Fruit fly (Drosophila melanogaster) whole organism, prepupa: ENCODE measurements around the gene Ork1.
A peak's percentile ranks its signal among the peaks of the same experiment; 100 is the strongest.

Source experiments
- CG10631 ChIP-seq: fragments of 200-800 bp; sonication (Bioruptor generic); optimal IDR thresholded peaks from 2 replicates; lab custom pipeline; 2016; ENCODE audit warnings: missing biosample characterization, missing genetic modification characterization
- CG1621 ChIP-seq: fragments of 200-800 bp; sonication (Bioruptor generic); optimal IDR thresholded peaks from 3 replicates; lab custom pipeline; 2018; ENCODE audit warnings: missing biosample characterization, mild to moderate bottlenecking, missing genetic modification characterization
- CG16779 ChIP-seq: fragments of 200-800 bp; sonication (Bioruptor generic); optimal IDR thresholded peaks from 3 replicates; lab custom pipeline; 2017; ENCODE audit warnings: missing biosample characterization, mild to moderate bottlenecking, missing genetic modification characterization
- CG3032 ChIP-seq: fragments of 200-800 bp; optimal IDR thresholded peaks from 2 replicates; lab custom pipeline; 2019; ENCODE audit warnings: missing biosample characterization, mild to moderate bottlenecking, missing genetic modification characterization, moderate library complexity
- CG31627 ChIP-seq: fragments of 200-800 bp; sonication (Bioruptor generic); optimal IDR thresholded peaks from 3 replicates; lab custom pipeline; 2016; ENCODE audit warnings: missing biosample characterization, missing genetic modification characterization
- CG32006 ChIP-seq: fragments of 200-800 bp; sonication (Bioruptor generic); optimal IDR thresholded peaks from 3 replicates; lab custom pipeline; 2017; ENCODE audit warnings: missing biosample characterization, mild to moderate bottlenecking, missing genetic modification characterization
- CG3919 ChIP-seq: fragments of 200-800 bp; sonication (Bioruptor generic); optimal IDR thresholded peaks from 3 replicates; lab custom pipeline; 2016; ENCODE audit warnings: missing biosample characterization, missing genetic modification characterization
- CG6163 ChIP-seq: fragments of 200-800 bp; sonication (Bioruptor generic); IDR thresholded peaks from 3 replicates; pipeline ENCODE4 v1.3.6; 2022; ENCODE audit warnings: missing biosample characterization, missing genetic modification characterization
- CG6276 ChIP-seq: fragments of 200-800 bp; sonication (Bioruptor generic); optimal IDR thresholded peaks from 2 replicates; lab custom pipeline; 2017; ENCODE audit warnings: missing biosample characterization, mild to moderate bottlenecking, missing genetic modification characterization
- CG6792 ChIP-seq: fragments of 200-800 bp; sonication (Bioruptor generic); optimal IDR thresholded peaks from 3 replicates; lab custom pipeline; 2016; ENCODE audit warnings: missing biosample characterization, missing genetic modification characterization
- CG6808 ChIP-seq: fragments of 200-800 bp; sonication (Bioruptor generic); optimal IDR thresholded peaks from 3 replicates; lab custom pipeline; 2017; ENCODE audit warnings: missing biosample characterization, missing genetic modification characterization, mild to moderate bottlenecking, moderate library complexity, missing genetic modification reagents
- CG7368 ChIP-seq: fragments of 200-800 bp; sonication (Bioruptor generic); optimal IDR thresholded peaks from 3 replicates; lab custom pipeline; 2016; ENCODE audit warnings: missing biosample characterization, missing genetic modification characterization
- CG8119 ChIP-seq: fragments of 200-800 bp; sonication (Bioruptor generic); IDR thresholded peaks from 3 replicates; pipeline ENCODE4 v1.3.6; 2022; ENCODE audit warnings: missing biosample characterization, missing genetic modification characterization
- CG8632 ChIP-seq: fragments of 200-800 bp; sonication (Bioruptor generic); optimal IDR thresholded peaks from 3 replicates; lab custom pipeline; 2016; ENCODE audit warnings: missing biosample characterization, missing genetic modification characterization
- CG9139 ChIP-seq: fragments of 200-800 bp; sonication (Bioruptor generic); optimal IDR thresholded peaks from 3 replicates; lab custom pipeline; 2017; ENCODE audit warnings: missing biosample characterization, mild to moderate bottlenecking, missing genetic modification characterization
- Eip78C ChIP-seq: fragments of 200-800 bp; sonication (Bioruptor generic); peaks from one replicate; lab custom pipeline; 2016; ENCODE audit warnings: missing biosample characterization, missing genetic modification characterization
- Eip93F ChIP-seq: fragments of 200-800 bp; sonication (Bioruptor generic); optimal IDR thresholded peaks from 2 replicates; lab custom pipeline; 2016; ENCODE audit warnings: missing biosample characterization, mild to moderate bottlenecking, missing genetic modification characterization
- Ets21C ChIP-seq: fragments of 200-800 bp; sonication (Bioruptor generic); optimal IDR thresholded peaks from 3 replicates; lab custom pipeline; 2016; ENCODE audit warnings: missing biosample characterization, missing genetic modification characterization
- Ets96B ChIP-seq: fragments of 200-800 bp; optimal IDR thresholded peaks from 2 replicates; lab custom pipeline; 2019; ENCODE audit warnings: missing biosample characterization, mild to moderate bottlenecking, missing genetic modification characterization, moderate library complexity
- Gug ChIP-seq: fragments of 200-800 bp; sonication (Bioruptor generic); IDR thresholded peaks from 2 replicates; pipeline ENCODE4 v1.3.6; 2022; ENCODE audit warnings: missing biosample characterization, missing genetic modification characterization
- Hr38 ChIP-seq: sonication (Bioruptor generic); optimal IDR thresholded peaks from 2 replicates; lab custom pipeline; 2016; ENCODE audit warnings: missing biosample characterization, missing genetic modification characterization
- Hr39 ChIP-seq: fragments of 200-800 bp; sonication (Bioruptor generic); optimal IDR thresholded peaks from 2 replicates; lab custom pipeline; 2016; ENCODE audit warnings: missing biosample characterization, missing genetic modification characterization
- Hr4 ChIP-seq: fragments of 200-800 bp; sonication (Bioruptor generic); optimal IDR thresholded peaks from 3 replicates; lab custom pipeline; 2016; ENCODE audit warnings: missing biosample characterization, missing genetic modification characterization
- Lpt ChIP-seq: fragments of 200-800 bp; sonication (Bioruptor generic); optimal IDR thresholded peaks from 3 replicates; lab custom pipeline; 2016; ENCODE audit warnings: missing biosample characterization, missing genetic modification characterization
- Met ChIP-seq: fragments of 200-800 bp; sonication (Bioruptor generic); optimal IDR thresholded peaks from 3 replicates; lab custom pipeline; 2016; ENCODE audit warnings: missing biosample characterization, missing genetic modification characterization
- OdsH ChIP-seq: fragments of 200-800 bp; sonication (Bioruptor generic); optimal IDR thresholded peaks from 3 replicates; lab custom pipeline; 2016; ENCODE audit warnings: missing biosample characterization, missing genetic modification characterization
- Smox ChIP-seq: fragments of 200-800 bp; sonication (Bioruptor generic); optimal IDR thresholded peaks from 3 replicates; lab custom pipeline; 2016; ENCODE audit warnings: missing biosample characterization, missing genetic modification characterization
- Sox102F ChIP-seq: fragments of 200-800 bp; sonication (Bioruptor generic); optimal IDR thresholded peaks from 2 replicates; lab custom pipeline; 2016; ENCODE audit warnings: missing biosample characterization, mild to moderate bottlenecking, missing genetic modification characterization
- Sox15 ChIP-seq: fragments of 200-800 bp; sonication (Bioruptor generic); optimal IDR thresholded peaks from 3 replicates; lab custom pipeline; 2016; ENCODE audit warnings: missing biosample characterization, missing genetic modification characterization
- achi ChIP-seq: fragments of 200-800 bp; sonication (Bioruptor generic); optimal IDR thresholded peaks from 3 replicates; lab custom pipeline; 2016; ENCODE audit warnings: missing biosample characterization, missing genetic modification characterization
- acj6 ChIP-seq: fragments of 200-800 bp; sonication (Bioruptor generic); optimal IDR thresholded peaks from 3 replicates; lab custom pipeline; 2016; ENCODE audit warnings: missing biosample characterization, missing genetic modification characterization
- cyc ChIP-seq: fragments of 200-800 bp; sonication (Bioruptor generic); optimal IDR thresholded peaks from 3 replicates; lab custom pipeline; 2016; ENCODE audit warnings: missing biosample characterization, missing genetic modification characterization
- dac ChIP-seq: fragments of 200-800 bp; sonication (Bioruptor generic); optimal IDR thresholded peaks from 2 replicates; lab custom pipeline; 2017; ENCODE audit warnings: missing biosample characterization, mild to moderate bottlenecking, missing genetic modification characterization
- dsx ChIP-seq: fragments of 200-800 bp; optimal IDR thresholded peaks from 3 replicates; lab custom pipeline; 2019; ENCODE audit warnings: missing biosample characterization, mild to moderate bottlenecking, missing genetic modification characterization, moderate library complexity; ENCODE audit not compliant: poor library complexity, severe bottlenecking
- esn ChIP-seq: fragments of 200-800 bp; sonication (Bioruptor generic); optimal IDR thresholded peaks from 2 replicates; lab custom pipeline; 2016; ENCODE audit warnings: missing biosample characterization, mild to moderate bottlenecking, missing genetic modification characterization, moderate library complexity
- fkh ChIP-seq: fragments of 200-800 bp; sonication (Bioruptor generic); optimal IDR thresholded peaks from 3 replicates; lab custom pipeline; 2017; ENCODE audit warnings: missing biosample characterization, mild to moderate bottlenecking, missing genetic modification characterization, moderate library complexity
- lz ChIP-seq: fragments of 200-800 bp; sonication (Bioruptor generic); optimal IDR thresholded peaks from 3 replicates; lab custom pipeline; 2016; ENCODE audit warnings: missing biosample characterization, missing genetic modification characterization
- net ChIP-seq: fragments of 200-800 bp; sonication (Bioruptor generic); optimal IDR thresholded peaks from 3 replicates; lab custom pipeline; 2016; ENCODE audit warnings: missing biosample characterization, missing genetic modification characterization
- salr ChIP-seq, 2 experiments: fragments of 200-800 bp; sonication (Bioruptor generic); optimal IDR thresholded peaks; 3 replicates each; lab custom pipeline; 2016 to 2018; ENCODE audit warnings: missing biosample characterization in 2 of 2, missing genetic modification characterization in 2 of 2, mild to moderate bottlenecking in 1 of 2
- spab ChIP-seq: fragments of 200-800 bp; sonication (Bioruptor generic); optimal IDR thresholded peaks from 2 replicates; lab custom pipeline; 2017; ENCODE audit warnings: missing biosample characterization, mild to moderate bottlenecking, missing genetic modification characterization, missing genetic modification reagents
- ss ChIP-seq, 2 experiments: fragments of 200-800 bp; sonication (Bioruptor generic); optimal IDR thresholded peaks; 2 replicates in 1 of 2; 3 replicates in 1 of 2; lab custom pipeline; 2017 to 2018; ENCODE audit warnings: mild to moderate bottlenecking in 2 of 2, missing biosample characterization in 2 of 2, missing genetic modification characterization in 2 of 2, moderate library complexity in 1 of 2
- svp ChIP-seq: fragments of 200-800 bp; sonication (Bioruptor generic); peaks from one replicate; lab custom pipeline; 2016; ENCODE audit warnings: missing biosample characterization, missing genetic modification characterization
- vri ChIP-seq: fragments of 200-800 bp; sonication (Bioruptor generic); optimal IDR thresholded peaks from 3 replicates; lab custom pipeline; 2016; ENCODE audit warnings: missing biosample characterization, mild to moderate bottlenecking, missing genetic modification characterization

Gene Ork1

dm6 chrX:10931250-10931649 is 40.2 kb upstream of the Ork1 start:
- TF ChIP-seq CG6808 (no peak), Hr39 (no peak), cyc (no peak), fkh (GFP tag; lab: Kevin White, UChicago) (no peak), dsx (GFP tag; lab: Kevin White, UChicago) (no peak), vri (GFP tag; lab: Kevin White, UChicago) (no peak), net (GFP tag; lab: Kevin White, UChicago) (no peak), spab (GFP tag; lab: Kevin White, UChicago) (no peak), Hr4 (GFP tag; lab: Kevin White, UChicago) (no peak), Met (GFP tag; lab: Kevin White, UChicago) (no peak), achi (GFP tag; lab: Kevin White, UChicago) (no peak), Ets21C (GFP tag; lab: Kevin White, UChicago) (no peak), CG7368 (GFP tag; lab: Kevin White, UChicago) (no peak), CG10631 (GFP tag; lab: Kevin White, UChicago) (no peak), CG6792 (GFP tag; lab: Kevin White, UChicago) (no peak)
- TF ChIP-seq, all 60 proteins: peak for 0

- TF ChIP-seq svp (GFP tag; lab: Kevin White, UChicago), result peak; percentile 46
- TF ChIP-seq Eip78C, result peak; percentile 63
- peak; percentile 50 for TF ChIP-seq CG6163 (GFP tag; lab: Robert Waterston, UW)
- TF ChIP-seq fkh (GFP tag; lab: Kevin White, UChicago), result peak; percentile 35
- no peak for TF ChIP-seq net (GFP tag; lab: Kevin White, UChicago)
These were observed 39.6 kb upstream of the Ork1 start, which contains the start of gene Myo10A for dm6 chrX:10930553-10931092. Myo10A (plus strand) TSS chrX:10930840.

- peak; percentile 11 for TF ChIP-seq Eip78C
- no peak for TF ChIP-seq CG6276 (GFP tag; lab: Kevin White, UChicago)
These were observed 38.6 kb upstream of the Ork1 start for dm6 chrX:10929613-10930012.

- TF ChIP-seq dsx (GFP tag; lab: Kevin White, UChicago), result peak; percentile 39
- peak; percentile 26 for TF ChIP-seq CG32006 (GFP tag; lab: Kevin White, UChicago)
- peak; percentile 75 for TF ChIP-seq CG3919 (GFP tag; lab: Kevin White, UChicago)
- TF ChIP-seq CG1621 (tag; lab: Kevin White, UChicago), result peak; percentile 12
- TF ChIP-seq CG9139 (GFP tag; lab: Kevin White, UChicago), result no peak
- TF ChIP-seq Sox102F (GFP tag; lab: Kevin White, UChicago), result peak; percentile 78
- peak; percentile 10 for TF ChIP-seq CG6276 (GFP tag; lab: Kevin White, UChicago)
- TF ChIP-seq net (GFP tag; lab: Kevin White, UChicago), result peak; percentile 38
- TF ChIP-seq Eip93F (GFP tag; lab: Kevin White, UChicago), result peak; percentile 85
- TF ChIP-seq esn (GFP tag; lab: Kevin White, UChicago), result peak; percentile 49
- no peak for TF ChIP-seq Sox15 (GFP tag; lab: Kevin White, UChicago)
- peak; percentile 30 for TF ChIP-seq lz (GFP tag; lab: Kevin White, UChicago)
- TF ChIP-seq CG7368 (GFP tag; lab: Kevin White, UChicago), result no peak
- TF ChIP-seq Hr38 (GFP tag; lab: Kevin White, UChicago), result no peak
- peak; percentile 22 for TF ChIP-seq Hr4 (GFP tag; lab: Kevin White, UChicago)
- no peak for TF ChIP-seq dac (GFP tag; lab: Kevin White, UChicago)
- peak; percentile 35 for TF ChIP-seq CG16779
- TF ChIP-seq CG6163 (GFP tag; lab: Robert Waterston, UW), result peak; percentile 88
- TF ChIP-seq CG3032 (tag; lab: Kevin White, UChicago), result peak; percentile 9
- peak; percentile 14 for TF ChIP-seq OdsH (GFP tag; lab: Kevin White, UChicago)
- peak; percentile 2 for TF ChIP-seq CG31627 (GFP tag; lab: Kevin White, UChicago)
- TF ChIP-seq Gug, result peak; percentile 41; the same call in 1 of the 2 replicates
- peak; percentile 17 to 61 for TF ChIP-seq ss (GFP tag; optimal IDR thresholded peaks at IDR 0.05; lab: Kevin White, UChicago)
- no peak for TF ChIP-seq salr (GFP tag; optimal IDR thresholded peaks at IDR 0.05; lab: Kevin White, UChicago)
- TF ChIP-seq CG10631 (GFP tag; lab: Kevin White, UChicago), result peak; percentile 4
- peak; percentile 38 for TF ChIP-seq CG6792 (GFP tag; lab: Kevin White, UChicago)
- TF ChIP-seq vri (GFP tag; lab: Kevin White, UChicago), result peak; percentile 56
- TF ChIP-seq Ets96B (tag; lab: Kevin White, UChicago), result peak; percentile 25
- peak; percentile 34 for TF ChIP-seq CG8632 (GFP tag; lab: Kevin White, UChicago)
- TF ChIP-seq spab (GFP tag; lab: Kevin White, UChicago), result no peak
- TF ChIP-seq Lpt, result no peak
- TF ChIP-seq acj6, result no peak
- peak; percentile 17 for TF ChIP-seq Ets21C (GFP tag; lab: Kevin White, UChicago)
- peak; percentile 31; the same call in 1 of the 3 replicates for TF ChIP-seq CG8119 (GFP tag; lab: Robert Waterston, UW)
- TF ChIP-seq svp (GFP tag; lab: Kevin White, UChicago), result peak; percentile 85
- peak; percentile 43 for TF ChIP-seq Smox (GFP tag; lab: Kevin White, UChicago)
These were observed 36.1 kb upstream of the Ork1 start, which contains the start of gene CG2145 for dm6 chrX:10927110-10927509. CG2145 (plus strand) TSS chrX:10927399.
